Worm (Caenorhabditis elegans) whole organism, L3 larva: Measurements from ENCODE around the gene Y37D8A.26.

Experiments used
- ZK546.5 ChIP-seq: sonication (generic microtip); optimal IDR thresholded peaks from 2 replicates; lab custom pipeline; 2017; ENCODE audit warnings: missing biosample characterization, missing genetic modification characterization
- aly-2 ChIP-seq: fragments of 150-350 bp; optimal IDR thresholded peaks from 2 replicates; lab custom pipeline; 2014; ENCODE audit warnings: missing biosample characterization, missing genetic modification characterization
- ama-1 ChIP-seq: fragments of 150-350 bp; optimal IDR thresholded peaks from 2 replicates; lab custom pipeline; 2018
- ceh-82 ChIP-seq: fragments of 150-350 bp; optimal IDR thresholded peaks from 2 replicates; lab custom pipeline; 2014; ENCODE audit warnings: missing biosample characterization, missing genetic modification characterization
- ceh-9 ChIP-seq: sonication (generic microtip); optimal IDR thresholded peaks from 2 replicates; lab custom pipeline; 2018; ENCODE audit warnings: missing biosample characterization, missing genetic modification characterization
- elt-1 ChIP-seq: fragments of 150-350 bp; optimal IDR thresholded peaks from 2 replicates; lab custom pipeline; 2014; ENCODE audit warnings: missing biosample characterization, missing genetic modification characterization
- elt-2 ChIP-seq: sonication (generic microtip); optimal IDR thresholded peaks from 2 replicates; lab custom pipeline; 2016; ENCODE audit warnings: missing genetic modification reagents, mild to moderate bottlenecking, missing genetic modification characterization, missing compliant biosample characterization
- eor-1 ChIP-seq, 2 experiments: fragments of 150-350 bp; optimal IDR thresholded peaks; 2 replicates each; lab custom pipeline; 2014 to 2018; ENCODE audit warnings: missing biosample characterization in 2 of 2, missing genetic modification characterization in 2 of 2
- fkh-10 ChIP-seq: sonication (generic microtip); optimal IDR thresholded peaks from 2 replicates; lab custom pipeline; 2017; ENCODE audit warnings: missing biosample characterization, missing genetic modification reagents, missing genetic modification characterization
- fos-1 ChIP-seq: fragments of 150-350 bp; optimal IDR thresholded peaks from 2 replicates; lab custom pipeline; 2014; ENCODE audit warnings: missing biosample characterization, missing genetic modification characterization
- jun-1 ChIP-seq: fragments of 150-350 bp; optimal IDR thresholded peaks from 2 replicates; lab custom pipeline; 2014; ENCODE audit warnings: missing biosample characterization, missing genetic modification reagents, missing genetic modification characterization
- lin-15B ChIP-seq: fragments of 150-350 bp; optimal IDR thresholded peaks from 2 replicates; lab custom pipeline; 2014; ENCODE audit warnings: missing biosample characterization, missing genetic modification characterization
- lin-39 ChIP-seq: fragments of 150-350 bp; optimal IDR thresholded peaks from 2 replicates; lab custom pipeline; 2018; ENCODE audit warnings: missing biosample characterization, missing genetic modification reagents, missing genetic modification characterization
- mdl-1 ChIP-seq: fragments of 150-350 bp; optimal IDR thresholded peaks from 2 replicates; lab custom pipeline; 2014; ENCODE audit warnings: missing biosample characterization, missing genetic modification characterization
- mml-1 ChIP-seq: fragments of 150-350 bp; sonication (generic microtip); optimal IDR thresholded peaks from 3 replicates; lab custom pipeline; 2014; ENCODE audit warnings: missing biosample characterization, missing genetic modification characterization
- nfya-1 ChIP-seq: sonication (generic microtip); optimal IDR thresholded peaks from 2 replicates; lab custom pipeline; 2017; ENCODE audit warnings: missing genetic modification characterization, mild to moderate bottlenecking, missing compliant biosample characterization, antibody characterized with exemption, moderate library complexity; ENCODE audit not compliant: insufficient read depth
- nhr-11 ChIP-seq: fragments of 150-350 bp; optimal IDR thresholded peaks from 2 replicates; lab custom pipeline; 2014; ENCODE audit warnings: missing biosample characterization, missing genetic modification characterization
- nhr-12 ChIP-seq: fragments of 150-350 bp; optimal IDR thresholded peaks from 2 replicates; lab custom pipeline; 2014; ENCODE audit warnings: missing biosample characterization, missing genetic modification characterization
- nhr-23 ChIP-seq: fragments of 150-350 bp; optimal IDR thresholded peaks from 2 replicates; lab custom pipeline; 2014; ENCODE audit warnings: missing biosample characterization, missing genetic modification reagents, missing genetic modification characterization
- nhr-25 ChIP-seq: sonication (generic microtip); optimal IDR thresholded peaks from 2 replicates; lab custom pipeline; 2017; ENCODE audit warnings: missing biosample characterization, missing genetic modification characterization
- nhr-28 ChIP-seq: fragments of 150-350 bp; optimal IDR thresholded peaks from 2 replicates; lab custom pipeline; 2014; ENCODE audit warnings: missing biosample characterization, missing genetic modification characterization
- nhr-43 ChIP-seq: sonication (generic microtip); optimal IDR thresholded peaks from 2 replicates; lab custom pipeline; 2016; ENCODE audit warnings: mild to moderate bottlenecking, missing genetic modification characterization, missing compliant biosample characterization; ENCODE audit not compliant: poor library complexity, severe bottlenecking
- nhr-67 ChIP-seq: fragments of 150-350 bp; optimal IDR thresholded peaks from 2 replicates; lab custom pipeline; 2014; ENCODE audit warnings: missing biosample characterization, missing genetic modification characterization
- pha-4 ChIP-seq: fragments of 150-350 bp; optimal IDR thresholded peaks from 2 replicates; lab custom pipeline; 2014; ENCODE audit warnings: missing biosample characterization, missing genetic modification reagents, missing genetic modification characterization
- sea-2 ChIP-seq: fragments of 150-350 bp; sonication (generic microtip); optimal IDR thresholded peaks from 4 replicates; lab custom pipeline; 2014; ENCODE audit warnings: missing biosample characterization, missing genetic modification reagents, missing genetic modification characterization
- skn-1 ChIP-seq: fragments of 150-350 bp; optimal IDR thresholded peaks from 2 replicates; lab custom pipeline; 2014; ENCODE audit warnings: missing biosample characterization, missing genetic modification characterization
- unc-39 ChIP-seq: sonication (generic microtip); optimal IDR thresholded peaks from 4 replicates; lab custom pipeline; 2017; ENCODE audit warnings: missing biosample characterization, missing genetic modification characterization
- unc-62 ChIP-seq: fragments of 150-350 bp; sonication (generic microtip); optimal IDR thresholded peaks from 4 replicates; lab custom pipeline; 2014; ENCODE audit warnings: missing biosample characterization, missing genetic modification reagents, missing genetic modification characterization
- zag-1 ChIP-seq: fragments of 150-350 bp; optimal IDR thresholded peaks from 2 replicates; lab custom pipeline; 2014; ENCODE audit warnings: missing biosample characterization, missing genetic modification characterization
- ztf-4 ChIP-seq: fragments of 150-350 bp; optimal IDR thresholded peaks from 2 replicates; lab custom pipeline; 2014; ENCODE audit warnings: missing biosample characterization, missing genetic modification characterization

The Y37D8A.26 gene

DNA sequence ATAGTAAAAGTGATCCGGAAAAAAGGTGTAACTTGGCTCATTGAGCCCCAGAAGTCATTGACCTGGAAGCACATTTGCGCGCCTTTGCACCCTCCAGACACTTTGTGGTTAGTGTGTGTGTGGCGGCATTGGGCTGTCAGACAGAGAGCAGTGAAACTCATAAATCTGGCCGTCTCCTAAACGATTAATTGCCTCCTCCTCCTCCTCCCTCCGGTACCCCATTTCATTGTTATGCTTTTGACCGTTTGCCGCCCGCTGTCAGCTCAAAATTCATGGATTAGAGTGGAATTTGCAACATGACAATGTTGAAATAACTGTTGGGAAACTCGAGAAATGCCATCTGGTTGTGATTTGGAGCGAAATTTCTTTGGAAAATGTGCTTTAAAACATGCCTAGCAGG lies 47.5 kb upstream of the Y37D8A.26 start:
- TF ChIP-seq zag-1 (tag; lab: Kevin White, UChicago), result no peak
- no peak for TF ChIP-seq elt-1 (tag; lab: Kevin White, UChicago)
- TF ChIP-seq lin-39 (tag; lab: Kevin White, UChicago), result peak; percentile 27

DNA sequence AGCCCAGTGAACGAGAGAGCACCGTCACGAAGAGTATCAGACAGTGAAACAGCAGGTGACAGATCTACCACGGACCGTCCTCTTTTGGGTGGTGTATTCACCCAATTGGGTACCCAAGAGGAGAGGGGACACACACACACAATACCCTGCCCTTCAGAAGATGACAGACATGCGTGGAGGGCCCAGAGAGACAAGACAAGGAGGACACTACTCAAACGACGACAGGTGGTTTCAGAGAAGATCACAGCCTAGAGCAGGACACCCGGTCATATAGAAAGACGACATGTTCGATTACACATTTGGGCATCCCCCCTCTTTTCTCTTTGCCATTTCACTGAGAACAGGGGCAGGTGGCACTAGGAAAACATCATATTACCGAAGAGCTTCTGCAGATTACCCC lies 37.7 kb upstream of the Y37D8A.26 start:
- TF ChIP-seq unc-62 (GFP tag; lab: Kevin White, UChicago) (no peak), elt-1 (tag; lab: Kevin White, UChicago) (no peak), ceh-82 (tag; lab: Kevin White, UChicago) (no peak), nhr-43 (tag; lab: Kevin White, UChicago) (no peak), ztf-4 (tag; lab: Kevin White, UChicago) (no peak), fkh-10 (GFP tag; lab: Kevin White, UChicago) (no peak), ceh-9 (tag; lab: Kevin White, UChicago) (no peak), sea-2 (GFP tag; lab: Kevin White, UChicago) (no peak), nhr-28 (tag; lab: Kevin White, UChicago) (no peak), ama-1 (no peak), eor-1 (tag; optimal IDR thresholded peaks at IDR 0.05; lab: Kevin White, UChicago) (no peak), lin-39 (tag; lab: Kevin White, UChicago) (no peak), mdl-1 (tag; lab: Kevin White, UChicago) (no peak), pha-4 (tag; lab: Kevin White, UChicago) (no peak), zag-1 (tag; lab: Kevin White, UChicago) (no peak), nhr-25 (no peak), elt-2 (tag; lab: Kevin White, UChicago) (no peak)

DNA sequence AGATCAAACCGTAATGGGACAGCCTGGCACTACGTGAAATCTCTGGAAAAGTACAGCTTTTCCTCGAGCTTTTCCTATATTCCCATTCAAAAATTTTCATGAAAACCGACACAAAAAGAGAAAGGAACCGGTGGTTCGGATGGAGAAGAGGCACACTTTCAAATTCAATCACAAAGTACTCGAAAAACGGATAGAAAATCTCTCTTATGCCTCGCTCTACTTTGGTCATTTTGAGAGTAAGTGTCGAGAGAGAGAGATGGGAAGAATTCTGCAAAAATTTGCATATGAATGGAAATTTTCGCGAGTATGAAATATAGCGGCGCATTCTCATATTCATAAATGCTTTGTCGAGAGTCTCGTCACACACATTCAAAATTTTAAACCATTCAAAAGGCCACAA lies 36.2 kb upstream of the Y37D8A.26 start:
- TF ChIP-seq lin-15B (tag; lab: Kevin White, UChicago), result no peak
- TF ChIP-seq nhr-11 (tag; lab: Kevin White, UChicago), result no peak
- no peak for TF ChIP-seq fos-1 (tag; lab: Kevin White, UChicago)
- peak; percentile 35 for TF ChIP-seq fkh-10 (GFP tag; lab: Kevin White, UChicago)
- TF ChIP-seq aly-2 (tag; lab: Kevin White, UChicago), result no peak

DNA sequence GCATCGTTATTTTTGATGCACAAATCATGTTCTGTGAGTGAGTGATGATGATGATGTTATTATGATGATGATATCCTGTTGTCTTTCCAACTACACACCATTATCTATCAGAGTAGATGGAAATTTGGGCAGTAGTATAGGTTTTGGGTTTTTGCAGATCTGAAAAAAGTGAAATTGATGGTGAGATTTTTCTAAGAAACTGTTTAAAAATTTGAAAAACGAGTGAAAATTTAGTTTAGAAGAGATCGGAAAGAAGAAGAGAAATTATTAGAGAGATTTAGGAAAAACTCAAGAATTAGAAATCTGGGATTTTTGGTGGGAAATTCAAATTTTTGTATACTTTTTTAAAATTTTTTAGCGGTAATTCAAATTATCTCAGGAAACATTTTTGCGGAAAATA lies 35.1 kb upstream of the Y37D8A.26 start, which contains the start of the genes Y37D8A.29 and unc-71:
Gene Y37D8A.29, minus strand, starts transcription at position 101 of the 400 bp plus-strand sequence.
Gene unc-71, minus strand, starts transcription at position 159 of the 400 bp plus-strand sequence.
- TF ChIP-seq fos-1 (tag; lab: Kevin White, UChicago), result no peak
- no peak for TF ChIP-seq nhr-11 (tag; lab: Kevin White, UChicago)
- TF ChIP-seq elt-1 (tag; lab: Kevin White, UChicago), result no peak
- no peak for TF ChIP-seq elt-2 (tag; lab: Kevin White, UChicago)
- no peak for TF ChIP-seq jun-1
- TF ChIP-seq nhr-67 (tag; lab: Kevin White, UChicago), result no peak
- TF ChIP-seq nhr-23 (tag; lab: Kevin White, UChicago), result no peak
- no peak for TF ChIP-seq nhr-12 (tag; lab: Kevin White, UChicago)
- TF ChIP-seq sea-2 (GFP tag; lab: Kevin White, UChicago), result no peak

DNA sequence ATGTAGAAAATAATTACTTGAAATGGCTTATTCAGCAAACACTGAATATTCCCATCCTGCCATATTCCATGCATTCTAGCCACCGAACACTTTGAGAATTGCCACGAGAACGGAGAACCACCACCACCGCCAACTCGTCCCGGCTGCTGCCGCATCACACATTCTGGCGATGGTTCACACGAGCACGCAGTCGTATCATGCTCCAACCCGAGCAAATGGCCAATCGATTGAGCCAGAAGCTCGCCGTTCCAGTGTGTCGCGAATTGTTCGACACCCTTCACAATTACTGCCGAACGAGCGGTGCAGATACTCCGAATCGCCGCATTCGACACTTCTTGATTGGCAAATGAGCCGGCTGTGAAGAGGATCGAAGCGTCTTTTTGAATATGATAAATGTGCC lies 28.6 kb upstream of the Y37D8A.26 start:
- no peak for TF ChIP-seq unc-39 (tag; lab: Kevin White, UChicago)
- no peak for TF ChIP-seq nfya-1 (tag; lab: Kevin White, UChicago)
- no peak for TF ChIP-seq fos-1 (tag; lab: Kevin White, UChicago)
- TF ChIP-seq ZK546.5 (tag; lab: Kevin White, UChicago), result no peak
- no peak for TF ChIP-seq eor-1 (tag; optimal IDR thresholded peaks at IDR 0.05; lab: Kevin White, UChicago)
- no peak for TF ChIP-seq mml-1
- no peak for TF ChIP-seq nhr-25
- no peak for TF ChIP-seq aly-2 (tag; lab: Kevin White, UChicago)
- no peak for TF ChIP-seq sea-2 (GFP tag; lab: Kevin White, UChicago)
- no peak for TF ChIP-seq lin-39 (tag; lab: Kevin White, UChicago)
- TF ChIP-seq skn-1 (tag; lab: Kevin White, UChicago), result no peak
- no peak for TF ChIP-seq nhr-43 (tag; lab: Kevin White, UChicago)

DNA sequence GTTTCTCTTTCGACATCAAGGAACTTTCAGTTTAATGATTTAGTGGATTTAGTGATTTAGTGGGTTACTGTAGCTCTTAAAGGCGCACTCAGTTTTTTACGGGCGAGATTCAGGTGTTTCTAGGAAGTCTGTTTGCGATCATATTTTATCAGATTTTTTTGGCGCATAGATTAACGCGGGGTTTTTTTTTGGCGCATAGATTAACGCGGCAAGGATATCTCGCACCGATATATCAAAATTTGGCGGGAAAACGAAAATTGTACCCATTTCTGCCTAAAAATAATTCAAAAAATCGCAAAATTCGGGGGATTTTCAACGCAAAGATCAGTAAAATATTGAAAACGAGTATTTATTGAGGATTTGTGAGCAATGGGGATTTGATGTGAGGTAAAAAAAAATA lies 24.2 kb upstream of the Y37D8A.26 start:
- TF ChIP-seq jun-1 (no peak), elt-1 (tag; lab: Kevin White, UChicago) (no peak), pha-4 (tag; lab: Kevin White, UChicago) (no peak), nfya-1 (tag; lab: Kevin White, UChicago) (no peak), ztf-4 (tag; lab: Kevin White, UChicago) (no peak), mml-1 (no peak)
- TF ChIP-seq, all 47 proteins: peak for 0
